Worm (Caenorhabditis elegans) whole organism, L4 larva: Measurements from ENCODE around the gene mdt-30.

ENCODE experiments used
- D1046.2 ChIP-seq: fragments of 200-800 bp; sonication (Bioruptor generic); IDR thresholded peaks from 2 replicates; pipeline ENCODE4 v1.3.6; 2022; ENCODE audit warnings: missing genetic modification characterization, missing compliant biosample characterization
- F26F4.8 ChIP-seq: fragments of 200-800 bp; sonication (Bioruptor generic); conservative IDR thresholded peaks from 2 replicates; pipeline ENCODE4 v1.3.6; 2022; ENCODE audit warnings: missing genetic modification characterization, missing compliant biosample characterization
- F49E8.2 ChIP-seq: sonication (generic microtip); optimal IDR thresholded peaks from 2 replicates; lab custom pipeline; 2016; ENCODE audit warnings: missing compliant biosample characterization, mild to moderate bottlenecking, missing genetic modification characterization, borderline replicate concordance
- Y105C5A.15 ChIP-seq: fragments of 200-800 bp; sonication (Bioruptor generic); IDR thresholded peaks from 2 replicates; pipeline ENCODE4 v1.3.6; 2022; ENCODE audit warnings: missing genetic modification characterization, missing compliant biosample characterization
- Y48G9A.11 ChIP-seq: fragments of 200-800 bp; sonication (Bioruptor generic); IDR thresholded peaks from 2 replicates; pipeline ENCODE4 v1.3.6; 2022; ENCODE audit warnings: missing genetic modification reagents, missing genetic modification characterization, missing compliant biosample characterization
- Y75B8A.6 ChIP-seq: fragments of 200-800 bp; sonication (Bioruptor generic); IDR thresholded peaks from 2 replicates; pipeline ENCODE4 v1.3.6; 2022; ENCODE audit warnings: missing genetic modification reagents, missing genetic modification characterization, missing compliant biosample characterization
- ZK337.2 ChIP-seq: fragments of 200-800 bp; sonication (Bioruptor generic); IDR thresholded peaks from 2 replicates; pipeline ENCODE4 v1.3.6; 2022; ENCODE audit warnings: missing genetic modification reagents, missing genetic modification characterization, missing compliant biosample characterization
- aha-1 ChIP-seq: fragments of 150-350 bp; peaks from one replicate; lab custom pipeline; 2014; ENCODE audit warnings: missing biosample characterization, missing genetic modification characterization
- arid-1 ChIP-seq: fragments of 200-800 bp; sonication (Bioruptor generic); conservative IDR thresholded peaks from 2 replicates; pipeline ENCODE4 v1.3.6; 2022; ENCODE audit warnings: missing genetic modification reagents, missing genetic modification characterization, missing compliant biosample characterization
- ceh-82 ChIP-seq: sonication (generic microtip); optimal IDR thresholded peaks from 2 replicates; lab custom pipeline; 2017; ENCODE audit warnings: missing biosample characterization, missing genetic modification characterization
- daf-16 ChIP-seq, 3 experiments: sonication (generic microtip); optimal IDR thresholded peaks; 2 replicates each; lab custom pipeline; 2016 to 2017; ENCODE audit warnings: missing genetic modification characterization in 3 of 3, missing genetic modification reagents in 3 of 3, mild to moderate bottlenecking in 2 of 3, missing compliant biosample characterization in 2 of 3, missing biosample characterization in 1 of 3, moderate library complexity in 1 of 3
- dmd-8 ChIP-seq: fragments of 200-800 bp; sonication (Bioruptor generic); IDR thresholded peaks from 2 replicates; pipeline ENCODE4 v1.3.6; 2022; ENCODE audit warnings: missing genetic modification characterization, missing compliant biosample characterization
- dmd-9 ChIP-seq: fragments of 200-800 bp; sonication (Bioruptor generic); IDR thresholded peaks from 2 replicates; pipeline ENCODE4 v1.3.6; 2022; ENCODE audit warnings: missing genetic modification reagents, missing genetic modification characterization, missing compliant biosample characterization
- duxl-1 ChIP-seq: sonication (generic microtip); optimal IDR thresholded peaks from 2 replicates; lab custom pipeline; 2016; ENCODE audit warnings: mild to moderate bottlenecking, missing genetic modification characterization, moderate library complexity, missing compliant biosample characterization; ENCODE audit not compliant: poor library complexity
- egl-27 ChIP-seq: sonication (generic microtip); optimal IDR thresholded peaks from 3 replicates; lab custom pipeline; 2017; ENCODE audit warnings: missing biosample characterization, missing genetic modification reagents, missing genetic modification characterization
- egl-43 ChIP-seq: fragments of 200-800 bp; sonication (Bioruptor generic); IDR thresholded peaks from 2 replicates; pipeline ENCODE4 v1.3.6; 2022; ENCODE audit warnings: missing genetic modification reagents, missing genetic modification characterization, missing compliant biosample characterization
- gei-8 ChIP-seq: fragments of 200-800 bp; sonication (Bioruptor generic); optimal IDR thresholded peaks from 2 replicates; lab custom pipeline; 2018; ENCODE audit warnings: mild to moderate bottlenecking, missing genetic modification characterization, missing compliant biosample characterization
- hif-1 ChIP-seq, 2 experiments: sonication (generic microtip); optimal IDR thresholded peaks; 2 replicates each; lab custom pipeline; 2016 to 2017; ENCODE audit warnings: missing compliant biosample characterization in 2 of 2, missing genetic modification characterization in 2 of 2, missing genetic modification reagents in 2 of 2, missing genotype in 2 of 2, mild to moderate bottlenecking in 1 of 2
- hmg-1.1 ChIP-seq: fragments of 200-800 bp; sonication (Bioruptor generic); IDR thresholded peaks from 2 replicates; pipeline ENCODE4 v1.3.6; 2022; ENCODE audit warnings: missing genetic modification reagents, missing genetic modification characterization, missing compliant biosample characterization
- lim-7 ChIP-seq: fragments of 200-800 bp; sonication (Bioruptor generic); IDR thresholded peaks from 2 replicates; pipeline ENCODE4 v1.3.6; 2022; ENCODE audit warnings: missing genetic modification characterization, missing compliant biosample characterization
- lin-13 ChIP-seq: fragments of 150-350 bp; optimal IDR thresholded peaks from 2 replicates; lab custom pipeline; 2014; ENCODE audit warnings: missing biosample characterization, missing genetic modification reagents, missing genetic modification characterization
- lin-39 ChIP-seq: fragments of 150-350 bp; optimal IDR thresholded peaks from 2 replicates; lab custom pipeline; 2014; ENCODE audit warnings: missing biosample characterization, missing genetic modification reagents, missing genetic modification characterization
- lir-3 ChIP-seq: sonication (generic microtip); optimal IDR thresholded peaks from 2 replicates; lab custom pipeline; 2016; ENCODE audit warnings: mild to moderate bottlenecking, missing genetic modification characterization, missing compliant biosample characterization
- madf-5 ChIP-seq, 2 experiments: fragments of 200-800 bp; sonication (Bioruptor generic); IDR thresholded peaks; 2 replicates each; pipeline ENCODE4 v1.3.6; 2022; ENCODE audit warnings: missing compliant biosample characterization in 2 of 2, missing genetic modification characterization in 2 of 2
- mes-2 ChIP-seq: sonication (generic microtip); optimal IDR thresholded peaks from 2 replicates; lab custom pipeline; 2016; ENCODE audit warnings: missing genotype, mild to moderate bottlenecking, missing genetic modification characterization, missing compliant biosample characterization; ENCODE audit not compliant: poor library complexity, severe bottlenecking
- nhr-41 ChIP-seq: fragments of 200-800 bp; sonication (Bioruptor generic); IDR thresholded peaks from 2 replicates; pipeline ENCODE4 v1.3.6; 2022; ENCODE audit warnings: missing genetic modification reagents, missing genetic modification characterization, missing compliant biosample characterization
- snpc-4 ChIP-seq: fragments of 150-350 bp; optimal IDR thresholded peaks from 2 replicates; lab custom pipeline; 2014; ENCODE audit warnings: missing biosample characterization, missing genetic modification characterization
- spr-1 ChIP-seq: sonication (generic microtip); optimal IDR thresholded peaks from 2 replicates; lab custom pipeline; 2016; ENCODE audit warnings: mild to moderate bottlenecking, missing genetic modification characterization, missing compliant biosample characterization
- unc-62 ChIP-seq, 3 experiments: fragments of 150-350 bp in 1 of 3; sonication (generic microtip); optimal IDR thresholded peaks in 2 of 3; peaks in 1 of 3; 1 replicate in 1 of 3; 2 replicates in 2 of 3; lab custom pipeline; 2014 to 2017; ENCODE audit warnings: missing biosample characterization in 3 of 3, missing genetic modification characterization in 3 of 3, missing genetic modification reagents in 3 of 3, missing genotype in 1 of 3
- vab-7 ChIP-seq: fragments of 200-800 bp; sonication (Bioruptor generic); IDR thresholded peaks from 2 replicates; pipeline ENCODE4 v1.3.6; 2022; ENCODE audit warnings: missing genetic modification reagents, missing genetic modification characterization, missing compliant biosample characterization

The mdt-30 gene

ce11 chrIII:8027942-8028341 lies at the start of gene mdt-30:
Gene mdt-30, minus strand, starts transcription at chrIII:8028042.
- no peak for TF ChIP-seq daf-16 (GFP tag; optimal IDR thresholded peaks at IDR 0.05; lab: Kevin White, UChicago)
- no peak for TF ChIP-seq daf-16 (tag; optimal IDR thresholded peaks at IDR 0.05; lab: Kevin White, UChicago)
- TF ChIP-seq nhr-41, result no peak
- TF ChIP-seq aha-1, result peak; percentile 28
- TF ChIP-seq lir-3, result no peak

ce11 chrIII:8077180-8077579 lies 49.3 kb upstream of the mdt-30 start:
- TF ChIP-seq unc-62 (GFP tag; optimal IDR thresholded peaks at IDR 0.05 in 1 of 2; lab: Kevin White, UChicago), result peak in 1 of 2 experiments; percentile 97
- TF ChIP-seq unc-62 (tag; optimal IDR thresholded peaks at IDR 0.05; lab: Kevin White, UChicago), result no peak
- no peak for TF ChIP-seq gei-8

ce11 chrIII:8069206-8069605 lies 41.4 kb upstream of the mdt-30 start:
- TF ChIP-seq dmd-8 (GFP tag; lab: Robert Waterston, UW) (0 out of 2 replicates have a peak, but pooled peaks have one; percentile 57), F26F4.8 (GFP tag; lab: Robert Waterston, UW) (peak; percentile 71; the same call in 1 of the 2 replicates), unc-62 (GFP tag; optimal IDR thresholded peaks at IDR 0.05 in 1 of 2; lab: Kevin White, UChicago) (peak in 1 of 2 experiments; percentile 95), unc-62 (tag; optimal IDR thresholded peaks at IDR 0.05; lab: Kevin White, UChicago) (no peak), ceh-82 (tag; lab: Kevin White, UChicago) (no peak), arid-1 (GFP tag; lab: Robert Waterston, UW) (0 out of 2 replicates have a peak, but pooled peaks have one; percentile 23), madf-5 (GFP tag; IDR thresholded peaks at IDR 0.05; lab: Robert Waterston, UW) (0 out of 4 replicates have a peak, but pooled peaks have one; percentile 10 to 15), lin-39 (tag; lab: Kevin White, UChicago) (no peak), lim-7 (GFP tag; lab: Robert Waterston, UW) (peak; percentile 50; the same call in 1 of the 2 replicates), vab-7 (GFP tag; lab: Robert Waterston, UW) (peak; percentile 38; the same call in 1 of the 2 replicates), hmg-1.1 (GFP tag; lab: Robert Waterston, UW) (no peak), spr-1 (tag; lab: Kevin White, UChicago) (no peak), egl-43 (peak; percentile 48; the same call in 1 of the 2 replicates), mes-2 (tag; lab: Kevin White, UChicago) (peak; percentile 55), Y105C5A.15 (0 out of 2 replicates have a peak, but pooled peaks have one; percentile 41), duxl-1 (tag; lab: Kevin White, UChicago) (peak; percentile 14), Y48G9A.11 (GFP tag; lab: Robert Waterston, UW) (0 out of 2 replicates have a peak, but pooled peaks have one; percentile 28), D1046.2 (GFP tag; lab: Robert Waterston, UW) (0 out of 2 replicates have a peak, but pooled peaks have one; percentile 53), snpc-4 (tag; lab: Kevin White, UChicago) (peak; percentile 39), hif-1 (tag; optimal IDR thresholded peaks at IDR 0.05; lab: Kevin White, UChicago) (no peak), dmd-9 (GFP tag; lab: Robert Waterston, UW) (no peak), F49E8.2 (no peak)

- TF ChIP-seq dmd-8 (GFP tag; lab: Robert Waterston, UW) (no peak), aha-1 (peak; percentile 93)
- TF ChIP-seq, all 104 proteins: peak for 1
Observed at ce11 chrIII:8067798-8068197, 40.0 kb upstream of the mdt-30 start.

- TF ChIP-seq egl-27 (tag; lab: Kevin White, UChicago), result no peak
- no peak for TF ChIP-seq ZK337.2
- TF ChIP-seq lin-13 (GFP tag; lab: Kevin White, UChicago), result no peak
- no peak for TF ChIP-seq Y75B8A.6
Observed at ce11 chrIII:8066989-8067388, 39.1 kb upstream of the mdt-30 start, which contains the start of gene pros-1. Gene pros-1, plus strand, starts transcription at chrIII:8067289.
